Worm (Caenorhabditis elegans) whole organism, L1 larva: ENCODE measurements around the gene rpc-11.

Source experiments
- alr-1 ChIP-seq: fragments of 200-800 bp; sonication (Bioruptor generic); optimal IDR thresholded peaks from 2 replicates; lab custom pipeline; 2018; ENCODE audit warnings: borderline replicate concordance, mild to moderate bottlenecking, missing genetic modification characterization, missing compliant biosample characterization
- blmp-1 ChIP-seq: fragments of 150-350 bp; optimal IDR thresholded peaks from 2 replicates; lab custom pipeline; 2014; ENCODE audit warnings: missing biosample characterization, missing genetic modification characterization
- ceh-82 ChIP-seq, 3 experiments: fragments of 150-350 bp in 1 of 3; sonication (generic microtip) in 2 of 3; optimal IDR thresholded peaks; 2 replicates each; lab custom pipeline; 2014 to 2017; ENCODE audit warnings: missing biosample characterization in 3 of 3, missing genetic modification characterization in 3 of 3
- ceh-90 ChIP-seq: sonication (generic microtip); optimal IDR thresholded peaks from 2 replicates; lab custom pipeline; 2016; ENCODE audit warnings: missing genetic modification characterization, missing compliant biosample characterization
- ces-1 ChIP-seq: fragments of 150-350 bp; optimal IDR thresholded peaks from 2 replicates; lab custom pipeline; 2014; ENCODE audit warnings: missing biosample characterization, missing genetic modification reagents, missing genetic modification characterization
- dpl-1 ChIP-seq, 3 experiments: fragments of 150-350 bp in 2 of 3; sonication (generic microtip) in 1 of 3; optimal IDR thresholded peaks; 2 replicates each; lab custom pipeline; 2014 to 2017; ENCODE audit warnings: missing biosample characterization in 3 of 3, missing genetic modification characterization in 3 of 3, missing genetic modification reagents in 3 of 3
- efl-1 ChIP-seq, 4 experiments: fragments of 150-350 bp; optimal IDR thresholded peaks in 3 of 4; peaks in 1 of 4; 1 replicate in 1 of 4; 2 replicates in 3 of 4; lab custom pipeline; 2014; ENCODE audit warnings: missing biosample characterization in 2 of 4, missing genetic modification characterization in 2 of 4, missing genetic modification reagents in 2 of 4
- elt-2 ChIP-seq: sonication (generic microtip); optimal IDR thresholded peaks from 2 replicates; lab custom pipeline; 2016; ENCODE audit warnings: missing genetic modification characterization, mild to moderate bottlenecking, inconsistent platforms, missing compliant biosample characterization, missing genetic modification reagents
- elt-3 ChIP-seq, 6 experiments: fragments of 150-350 bp in 1 of 6; sonication (generic microtip); optimal IDR thresholded peaks; 2 replicates each; lab custom pipeline; 2017 to 2018; ENCODE audit warnings: missing biosample characterization in 6 of 6, missing genetic modification characterization in 6 of 6, inconsistent platforms in 1 of 6
- ets-5 ChIP-seq: fragments of 200-800 bp; sonication (Bioruptor generic); IDR thresholded peaks from 2 replicates; pipeline ENCODE4 v1.3.6; 2022; ENCODE audit warnings: missing genetic modification characterization, missing compliant biosample characterization
- fos-1 ChIP-seq: fragments of 150-350 bp; optimal IDR thresholded peaks from 2 replicates; lab custom pipeline; 2014; ENCODE audit warnings: missing biosample characterization, missing genetic modification characterization
- grh-1 ChIP-seq: fragments of 200-800 bp; sonication (Bioruptor generic); IDR thresholded peaks from 2 replicates; pipeline ENCODE4 v1.3.6; 2022; ENCODE audit warnings: missing genetic modification reagents, missing genetic modification characterization, missing compliant biosample characterization
- hlh-17 ChIP-seq: fragments of 200-800 bp; sonication (Bioruptor generic); optimal IDR thresholded peaks from 2 replicates; lab custom pipeline; 2018; ENCODE audit warnings: missing genetic modification characterization, mild to moderate bottlenecking, missing compliant biosample characterization, moderate library complexity, borderline replicate concordance
- hlh-4 ChIP-seq: sonication (generic microtip); optimal IDR thresholded peaks from 2 replicates; lab custom pipeline; 2016; ENCODE audit warnings: mild to moderate bottlenecking, missing genetic modification characterization, missing compliant biosample characterization
- lin-35 ChIP-seq, 2 experiments: fragments of 150-350 bp; optimal IDR thresholded peaks; 2 replicates each; lab custom pipeline; 2014; ENCODE audit warnings: missing biosample characterization in 2 of 2, missing genetic modification characterization in 2 of 2, missing genetic modification reagents in 2 of 2
- lsy-2 ChIP-seq, 2 experiments: fragments of 150-350 bp; optimal IDR thresholded peaks; 2 replicates each; lab custom pipeline; 2014; ENCODE audit warnings: missing biosample characterization in 2 of 2, missing genetic modification characterization in 2 of 2
- nhr-20 ChIP-seq: sonication (generic microtip); optimal IDR thresholded peaks from 2 replicates; lab custom pipeline; 2016; ENCODE audit warnings: mild to moderate bottlenecking, missing genetic modification characterization, missing compliant biosample characterization
- nhr-47 ChIP-seq: sonication (generic microtip); optimal IDR thresholded peaks from 2 replicates; lab custom pipeline; 2016; ENCODE audit warnings: mild to moderate bottlenecking, missing genetic modification characterization, moderate library complexity, missing compliant biosample characterization
- nhr-77 ChIP-seq: fragments of 150-350 bp; optimal IDR thresholded peaks from 2 replicates; lab custom pipeline; 2014; ENCODE audit warnings: missing biosample characterization, missing genetic modification characterization
- nhr-84 ChIP-seq: sonication (generic microtip); optimal IDR thresholded peaks from 2 replicates; lab custom pipeline; 2017; ENCODE audit warnings: missing biosample characterization, missing genetic modification characterization
- nhr-85 ChIP-seq: sonication (generic microtip); peaks from one replicate; lab custom pipeline; 2016; ENCODE audit warnings: missing genetic modification characterization, inconsistent platforms, missing compliant biosample characterization
- nhr-90 ChIP-seq: sonication (generic microtip); optimal IDR thresholded peaks from 2 replicates; lab custom pipeline; 2016; ENCODE audit warnings: mild to moderate bottlenecking, missing genetic modification characterization, missing compliant biosample characterization; ENCODE audit not compliant: poor library complexity
- pax-3 ChIP-seq: fragments of 200-800 bp; sonication (Bioruptor generic); optimal IDR thresholded peaks from 2 replicates; lab custom pipeline; 2018; ENCODE audit warnings: mild to moderate bottlenecking, missing genetic modification characterization, moderate library complexity, missing compliant biosample characterization
- sptf-1 ChIP-seq: fragments of 150-350 bp; optimal IDR thresholded peaks from 2 replicates; lab custom pipeline; 2014; ENCODE audit warnings: missing biosample characterization, missing genetic modification characterization
- swsn-7 ChIP-seq: sonication (generic microtip); optimal IDR thresholded peaks from 2 replicates; lab custom pipeline; 2016; ENCODE audit warnings: missing genetic modification characterization, missing compliant biosample characterization
- tlp-1 ChIP-seq: fragments of 150-350 bp; optimal IDR thresholded peaks from 2 replicates; lab custom pipeline; 2014; ENCODE audit warnings: missing biosample characterization, missing genetic modification characterization
- unc-130 ChIP-seq: fragments of 150-350 bp; optimal IDR thresholded peaks from 2 replicates; lab custom pipeline; 2017; ENCODE audit warnings: missing biosample characterization, missing genetic modification characterization, inconsistent platforms
- unc-86 ChIP-seq: sonication (generic microtip); optimal IDR thresholded peaks from 2 replicates; lab custom pipeline; 2016; ENCODE audit warnings: missing genetic modification characterization, missing compliant biosample characterization
- xbp-1 ChIP-seq: sonication (generic microtip); optimal IDR thresholded peaks from 2 replicates; lab custom pipeline; 2016; ENCODE audit warnings: missing genetic modification characterization, missing compliant biosample characterization
- zag-1 ChIP-seq: fragments of 150-350 bp; optimal IDR thresholded peaks from 2 replicates; lab custom pipeline; 2014; ENCODE audit warnings: missing biosample characterization, missing genetic modification characterization
- zip-4 ChIP-seq: fragments of 200-800 bp; sonication (Bioruptor generic); optimal IDR thresholded peaks from 2 replicates; lab custom pipeline; 2018; ENCODE audit warnings: mild to moderate bottlenecking, missing genetic modification characterization, moderate library complexity, missing compliant biosample characterization

Gene rpc-11

DNA sequence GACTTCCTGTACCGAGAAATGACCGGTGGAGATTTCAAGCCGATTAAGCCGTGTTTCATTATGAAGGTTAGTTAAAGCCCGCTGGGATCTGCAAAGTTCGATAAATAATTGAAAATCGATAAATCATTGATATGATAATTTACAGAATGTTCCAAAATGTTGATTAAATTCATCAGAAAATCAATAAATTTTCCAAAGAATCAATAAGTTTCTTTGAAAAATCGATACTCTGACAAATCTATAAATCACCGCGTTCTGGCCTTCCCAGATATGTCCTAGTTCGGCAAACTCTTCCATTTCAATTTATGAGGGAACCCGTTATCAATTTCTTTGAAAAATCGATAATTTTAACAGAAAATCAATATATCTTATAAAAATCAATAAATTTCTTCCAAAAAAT is 2.3 kb downstream of the rpc-11 start:
- TF ChIP-seq nhr-47 (tag; lab: Kevin White, UChicago) (no peak), fos-1 (no peak), unc-130 (no peak), xbp-1 (tag; lab: Kevin White, UChicago) (no peak), unc-86 (tag; lab: Kevin White, UChicago) (no peak), dpl-1 (GFP tag; optimal IDR thresholded peaks at IDR 0.05; lab: Kevin White, UChicago) (no peak), hlh-17 (GFP tag; lab: Kevin White, UChicago) (no peak), alr-1 (tag; lab: Kevin White, UChicago) (no peak), ceh-82 (tag; optimal IDR thresholded peaks at IDR 0.05; lab: Kevin White, UChicago) (no peak), hlh-4 (tag; lab: Kevin White, UChicago) (no peak), nhr-84 (no peak), ces-1 (GFP tag; lab: Kevin White, UChicago) (no peak), sptf-1 (tag; lab: Kevin White, UChicago) (no peak), zip-4 (GFP tag; lab: Kevin White, UChicago) (no peak), nhr-90 (no peak)

DNA sequence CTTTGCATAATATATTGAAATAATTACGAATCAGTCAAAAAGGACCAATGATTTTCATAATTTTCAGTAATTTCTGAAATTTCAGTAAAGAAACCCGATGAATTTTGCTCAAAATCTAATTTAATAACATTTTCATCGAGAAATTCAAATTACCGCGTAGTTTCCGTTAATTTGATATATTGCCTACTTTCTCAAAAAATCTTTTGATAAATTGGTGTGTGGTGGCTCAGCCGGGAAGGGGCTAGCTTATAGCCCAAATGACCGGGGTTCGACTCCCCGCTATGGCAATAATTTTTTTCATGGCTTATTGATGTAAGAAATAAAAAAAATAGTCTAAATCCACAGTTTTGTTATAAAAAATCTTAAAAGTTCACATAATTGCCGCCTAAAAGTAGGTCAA is 2.8 kb downstream of the rpc-11 start:
- TF ChIP-seq elt-2 (tag; lab: Kevin White, UChicago) (no peak), efl-1 (optimal IDR thresholded peaks at IDR 0.05; lab: Kevin White, UChicago) (no peak), efl-1 (GFP tag; optimal IDR thresholded peaks at IDR 0.05 in 1 of 2; lab: Kevin White, UChicago) (peak in 1 of 2 experiments; percentile 49), xbp-1 (tag; lab: Kevin White, UChicago) (no peak)

DNA sequence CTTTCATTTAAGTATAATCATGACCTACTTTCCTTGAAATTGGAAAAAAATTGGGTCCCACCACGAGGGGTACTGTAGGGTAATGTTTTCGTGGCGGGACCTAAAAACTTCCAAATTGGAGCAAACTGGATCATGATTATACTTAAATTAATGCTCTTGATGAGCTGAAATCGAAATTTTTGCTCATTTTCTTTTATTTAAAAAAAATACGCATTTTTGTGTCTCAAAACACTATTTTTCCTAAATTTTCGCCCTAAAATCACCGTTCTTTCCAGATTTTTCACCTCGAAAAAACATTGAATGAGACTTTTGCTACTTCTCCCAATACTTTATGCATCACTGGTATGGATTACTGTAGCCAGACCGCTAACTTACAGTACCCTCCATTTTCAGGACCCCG is 3.6 kb downstream of the rpc-11 start, which contains the start of gene spp-31:
TSS of gene spp-31 (plus strand) at position 301 of the 400 bp plus-strand sequence.
- TF ChIP-seq grh-1 (GFP tag; lab: Robert Waterston, UW) (no peak), ceh-90 (tag; lab: Kevin White, UChicago) (no peak), nhr-85 (tag; lab: Kevin White, UChicago) (peak; percentile 27), hlh-4 (tag; lab: Kevin White, UChicago) (no peak)

DNA sequence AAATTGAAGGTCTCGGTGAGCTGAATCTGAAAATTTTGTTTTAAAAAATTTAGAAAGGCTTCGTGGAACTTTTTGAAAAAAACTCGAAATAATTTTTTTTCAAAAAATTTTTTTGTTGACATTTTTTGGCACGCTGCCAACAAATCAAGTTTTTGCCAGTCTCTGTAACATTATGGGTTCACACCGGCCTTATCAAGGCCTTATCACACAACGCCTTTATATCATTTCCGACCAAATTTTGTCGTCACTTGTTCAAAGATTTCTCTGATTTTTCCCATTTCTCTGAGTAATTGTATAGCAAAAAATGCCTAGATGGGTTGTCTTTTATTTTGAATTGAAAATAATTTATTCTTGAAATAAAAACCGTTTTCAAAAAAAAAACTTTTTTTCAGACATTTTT is 4.1 kb downstream of the rpc-11 start:
- TF ChIP-seq elt-3 (tag; optimal IDR thresholded peaks at IDR 0.05; lab: Kevin White, UChicago) (peak in 5 of 6 experiments; percentile 7 to 92 (median 85)), ets-5 (GFP tag; lab: Robert Waterston, UW) (no peak), zag-1 (no peak), blmp-1 (tag; lab: Kevin White, UChicago) (peak; percentile 16), ceh-82 (tag; optimal IDR thresholded peaks at IDR 0.05; lab: Kevin White, UChicago) (no peak), swsn-7 (no peak)

ce11 chrIV:1403960-1404359 is 5.9 kb downstream of the rpc-11 start:
- peak in 1 of 6 experiments; percentile 20 for TF ChIP-seq elt-3 (tag; optimal IDR thresholded peaks at IDR 0.05; lab: Kevin White, UChicago)
- no peak for TF ChIP-seq efl-1 (optimal IDR thresholded peaks at IDR 0.05; lab: Kevin White, UChicago)
- TF ChIP-seq efl-1 (GFP tag; optimal IDR thresholded peaks at IDR 0.05 in 1 of 2; lab: Kevin White, UChicago) = peak in 1 of 2 experiments; percentile 72
- TF ChIP-seq nhr-77 (tag; lab: Kevin White, UChicago) = no peak
- peak in 1 of 2 experiments; percentile 3 for TF ChIP-seq lsy-2 (tag; optimal IDR thresholded peaks at IDR 0.05; lab: Kevin White, UChicago)
- TF ChIP-seq lin-35 (GFP tag; optimal IDR thresholded peaks at IDR 0.05; lab: Kevin White, UChicago) = peak in 1 of 2 experiments; percentile 59
- peak; percentile 39 for TF ChIP-seq elt-2 (tag; lab: Kevin White, UChicago)
- TF ChIP-seq dpl-1 (GFP tag; optimal IDR thresholded peaks at IDR 0.05; lab: Kevin White, UChicago) = no peak
- peak; percentile 6 for TF ChIP-seq nhr-20 (tag; lab: Kevin White, UChicago)
- TF ChIP-seq pax-3 (tag; lab: Kevin White, UChicago) = no peak

DNA sequence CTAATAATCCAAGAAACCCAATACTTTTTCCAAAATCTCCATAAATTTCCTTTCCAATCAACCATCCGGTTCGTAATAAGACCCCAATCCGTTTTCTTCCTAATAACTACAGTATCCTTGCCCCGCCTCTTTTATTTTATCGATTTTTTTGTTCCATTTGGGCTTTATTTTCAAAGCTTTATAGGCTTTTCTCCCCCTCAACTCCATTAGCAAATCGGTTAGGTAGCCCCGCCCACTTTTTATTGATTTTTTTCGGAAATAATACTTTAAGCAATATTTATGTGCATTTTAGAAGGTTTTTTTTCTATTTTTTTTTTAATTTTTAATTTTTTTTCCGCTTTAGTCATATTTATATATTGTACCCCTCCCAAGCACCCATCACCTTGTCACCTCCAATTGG is 9.8 kb downstream of the rpc-11 start:
- no peak for TF ChIP-seq tlp-1 (tag; lab: Kevin White, UChicago)
- TF ChIP-seq, all 84 proteins: peak for 0
